Worm (Caenorhabditis elegans): ENCODE results near the gene hmp-1.

hmp-1 gene

DNA sequence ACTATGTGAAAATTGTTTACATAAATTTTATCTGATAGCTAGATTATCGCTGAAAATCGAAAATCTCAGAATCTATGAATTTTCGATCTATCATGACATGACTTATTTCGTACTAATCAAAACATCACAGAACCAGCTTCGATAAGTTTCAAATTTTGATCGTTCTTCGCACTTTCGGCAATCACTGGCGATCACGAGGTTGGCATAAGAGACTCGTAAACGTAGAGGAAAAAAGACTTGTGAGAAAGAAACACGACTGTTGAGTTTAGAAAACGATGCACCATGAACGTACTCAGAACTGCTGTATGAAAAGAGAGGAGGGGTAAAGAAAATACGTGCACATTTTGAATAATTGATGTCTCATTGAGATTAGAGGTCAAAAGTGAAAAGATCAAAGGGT lies 21.7 kb upstream of the hmp-1 start (continued):
- peak; percentile 49 for TF ChIP-seq aly-2 (tag; optimal IDR thresholded peaks at IDR 0.05)
- no peak for TF ChIP-seq ces-1 (GFP tag; optimal IDR thresholded peaks at IDR 0.05)
- peak; percentile 22 for TF ChIP-seq skn-1 (tag; optimal IDR thresholded peaks at IDR 0.05)
- peak; percentile 97 for TF ChIP-seq nhr-85 (tag)
- peak in 4 of 6 experiments; percentile 57 to 90 (median 86) for TF ChIP-seq elt-3 (tag; optimal IDR thresholded peaks at IDR 0.05)
- TF ChIP-seq lin-13 (GFP tag; optimal IDR thresholded peaks at IDR 0.05), result peak; percentile 76
- no peak for TF ChIP-seq alr-1 (tag; optimal IDR thresholded peaks at IDR 0.05; ENCODE audit: borderline replicate concordance)
- no peak for TF ChIP-seq Y116A8C.19 (tag; optimal IDR thresholded peaks at IDR 0.05; ENCODE audit: borderline replicate concordance)
- TF ChIP-seq tlp-1 (tag; optimal IDR thresholded peaks at IDR 0.05), result no peak
- TF ChIP-seq ceh-63 (GFP tag; optimal IDR thresholded peaks at IDR 0.05), result no peak
- peak; percentile 28 to 58 (median 38) for TF ChIP-seq dpl-1 (GFP tag; optimal IDR thresholded peaks at IDR 0.05)
- TF ChIP-seq snu-23 (GFP tag; optimal IDR thresholded peaks at IDR 0.05), result peak; percentile 94
- TF ChIP-seq aha-1 (tag; optimal IDR thresholded peaks at IDR 0.05), result peak; percentile 64
- TF ChIP-seq pax-3 (tag; optimal IDR thresholded peaks at IDR 0.05), result peak; percentile 37
- TF ChIP-seq fos-1 (tag; optimal IDR thresholded peaks at IDR 0.05), result peak; percentile 53
- no peak for TF ChIP-seq unc-98 (GFP tag; IDR thresholded peaks at IDR 0.05)
- peak; percentile 50 for TF ChIP-seq hpl-2 (GFP tag; optimal IDR thresholded peaks at IDR 0.05)
- no peak for TF ChIP-seq C34B4.2 (tag; optimal IDR thresholded peaks at IDR 0.05)
- peak; percentile 53 for TF ChIP-seq jun-1 (tag; optimal IDR thresholded peaks at IDR 0.05)
- no peak for TF ChIP-seq nhr-237 (tag; optimal IDR thresholded peaks at IDR 0.05)
- peak; percentile 34 to 58 for TF ChIP-seq efl-1 (optimal IDR thresholded peaks at IDR 0.05)
- TF ChIP-seq efl-1 (GFP tag; optimal IDR thresholded peaks at IDR 0.05 in 1 of 2), result peak; percentile 28 to 94
- TF ChIP-seq irx-1 (tag; optimal IDR thresholded peaks at IDR 0.05), result peak; percentile 55
- TF ChIP-seq fkh-10 (GFP tag; optimal IDR thresholded peaks at IDR 0.05), result no peak
- TF ChIP-seq blmp-1 (tag; optimal IDR thresholded peaks at IDR 0.05), result peak; percentile 73
- peak; percentile 64 for TF ChIP-seq grh-1 (GFP tag; IDR thresholded peaks at IDR 0.05)
- TF ChIP-seq unc-130 (tag; optimal IDR thresholded peaks at IDR 0.05), result peak; percentile 88
- peak; percentile 79 for TF ChIP-seq lin-39 (tag; optimal IDR thresholded peaks at IDR 0.05)
- TF ChIP-seq lin-35 (GFP tag; optimal IDR thresholded peaks at IDR 0.05), result peak; percentile 45 to 86
- TF ChIP-seq egl-13 (tag; optimal IDR thresholded peaks at IDR 0.05), result peak; percentile 9
- TF ChIP-seq ceh-88 (GFP tag; IDR thresholded peaks at IDR 0.05), result peak; percentile 72
- no peak for TF ChIP-seq isw-1 (GFP tag; IDR thresholded peaks at IDR 0.05)
- TF ChIP-seq tbx-2 (tag; optimal IDR thresholded peaks at IDR 0.05), result peak; percentile 89
- TF ChIP-seq nhr-71 (tag; optimal IDR thresholded peaks at IDR 0.05), result peak; percentile 99
- peak; percentile 93 for TF ChIP-seq ztf-4 (tag; optimal IDR thresholded peaks at IDR 0.05)
- no peak for TF ChIP-seq sptf-1 (tag; optimal IDR thresholded peaks at IDR 0.05)
- TF ChIP-seq lir-3 (tag; optimal IDR thresholded peaks at IDR 0.05; ENCODE audit: poor library complexity), result peak; percentile 79
- TF ChIP-seq mep-1 (tag; optimal IDR thresholded peaks at IDR 0.05), result peak; percentile 90
- peak in 2 of 3 experiments; percentile 40 to 44 for TF ChIP-seq ceh-82 (tag; optimal IDR thresholded peaks at IDR 0.05)
- peak in 1 of 2 experiments; percentile 88 for TF ChIP-seq mdl-1 (tag; optimal IDR thresholded peaks at IDR 0.05)
- peak; percentile 100 for TF ChIP-seq nhr-19 (GFP tag; conservative IDR thresholded peaks at IDR 0.05)
- TF ChIP-seq rnt-1 (tag; optimal IDR thresholded peaks at IDR 0.05), result peak; percentile 90
- TF ChIP-seq nhr-77 (tag; optimal IDR thresholded peaks at IDR 0.05), result peak; percentile 82

DNA sequence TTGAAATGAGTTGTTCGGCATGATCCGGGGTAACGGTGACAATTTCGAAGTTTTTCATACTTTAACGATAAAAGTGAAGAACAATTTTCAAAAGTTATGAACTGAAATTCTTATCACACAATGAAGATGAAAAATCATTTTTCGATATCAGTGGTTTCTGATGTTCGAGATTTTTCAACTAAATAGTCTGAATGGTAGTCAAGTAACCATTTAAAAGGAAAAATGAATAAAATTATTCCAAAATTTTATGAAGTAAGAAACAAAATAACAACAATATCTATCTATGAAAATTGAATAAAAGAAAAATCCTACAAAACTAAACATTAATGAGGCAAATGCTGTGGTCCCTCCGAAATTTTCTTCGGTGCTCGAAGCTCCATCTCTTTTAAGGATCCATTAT lies 20.0 kb upstream of the hmp-1 start, which contains the start of gene D2023.4:
TSS of gene D2023.4 (minus strand) at position 101 of the 400 bp plus-strand sequence.
- no peak for TF ChIP-seq lsy-2 (tag; optimal IDR thresholded peaks at IDR 0.05)
- TF ChIP-seq lin-14 (GFP tag; optimal IDR thresholded peaks at IDR 0.05), result no peak
- TF ChIP-seq ceh-90 (tag; optimal IDR thresholded peaks at IDR 0.05), result no peak
- TF ChIP-seq mdl-1 (tag; optimal IDR thresholded peaks at IDR 0.05), result no peak
- TF ChIP-seq lin-13 (GFP tag; optimal IDR thresholded peaks at IDR 0.05), result no peak
- TF ChIP-seq C34B4.2 (tag; optimal IDR thresholded peaks at IDR 0.05), result no peak
- no peak for TF ChIP-seq vab-15 (tag; optimal IDR thresholded peaks at IDR 0.05)
- TF ChIP-seq aly-2 (tag; optimal IDR thresholded peaks at IDR 0.05), result no peak
- no peak for TF ChIP-seq ceh-8 (GFP tag; optimal IDR thresholded peaks at IDR 0.05)
- no peak for TF ChIP-seq efl-1 (optimal IDR thresholded peaks at IDR 0.05)
- no peak for TF ChIP-seq efl-1 (GFP tag; optimal IDR thresholded peaks at IDR 0.05 in 1 of 2)
- no peak for TF ChIP-seq xbp-1 (tag; optimal IDR thresholded peaks at IDR 0.05)
- no peak for TF ChIP-seq fkh-4 (tag; optimal IDR thresholded peaks at IDR 0.05; ENCODE audit: borderline replicate concordance)
- TF ChIP-seq unc-98 (GFP tag; IDR thresholded peaks at IDR 0.05), result no peak
- TF ChIP-seq lin-39 (tag; optimal IDR thresholded peaks at IDR 0.05), result no peak
- TF ChIP-seq pax-3 (tag; optimal IDR thresholded peaks at IDR 0.05), result no peak
- TF ChIP-seq mab-9 (GFP tag; IDR thresholded peaks at IDR 0.05), result no peak
- no peak for TF ChIP-seq pag-3 (tag; optimal IDR thresholded peaks at IDR 0.05; ENCODE audit: borderline replicate concordance, insufficient read depth)
- TF ChIP-seq egl-27 (tag; optimal IDR thresholded peaks at IDR 0.05), result no peak

All from whole organism, L1 larva.